Worm (Caenorhabditis elegans): ENCODE data around the gene mrpl-30.

mrpl-30 gene

DNA sequence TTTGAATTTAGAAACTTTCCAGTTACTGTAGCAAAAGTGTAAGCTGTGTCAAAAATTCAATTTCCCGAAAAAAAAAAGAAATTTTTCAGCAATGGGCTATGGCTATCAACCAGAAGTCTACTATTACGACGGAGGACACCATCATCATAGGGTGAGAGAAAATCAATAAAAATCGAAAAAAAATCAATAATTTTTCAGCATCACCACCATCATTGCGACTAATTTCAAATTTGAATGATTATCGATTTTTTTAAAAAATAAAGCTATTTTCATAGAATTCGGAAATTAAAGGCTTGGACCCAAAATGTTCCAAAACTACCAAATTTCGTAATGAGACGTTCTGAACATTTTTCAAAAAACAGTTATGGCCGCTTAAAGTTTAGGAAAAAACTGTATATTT is 12.9 kb upstream of the mrpl-30 start:
- TF ChIP-seq med-1 (GFP tag; optimal IDR thresholded peaks at IDR 0.05; ENCODE audit: insufficient read depth) (no peak), ref-1 (GFP tag; conservative IDR thresholded peaks at IDR 0.05) (no peak), klf-2 (GFP tag; conservative IDR thresholded peaks at IDR 0.05) (no peak), flt-1 (GFP tag; IDR thresholded peaks at IDR 0.05) (no peak), ztf-29 (GFP tag; IDR thresholded peaks at IDR 0.05) (no peak), cog-1 (tag; optimal IDR thresholded peaks at IDR 0.05) (no peak), T22C8.4 (GFP tag; IDR thresholded peaks at IDR 0.05) (peak; percentile 74)

- TF ChIP-seq tab-1 (GFP tag; IDR thresholded peaks at IDR 0.05) = no peak
- TF ChIP-seq ztf-23 (GFP tag; IDR thresholded peaks at IDR 0.05) = 0 out of 2 replicates have a peak, but pooled peaks have one; percentile 20
Observed at ce11 chrIII:2421226-2421625, 10.5 kb upstream of the mrpl-30 start.

ce11 chrIII:2419504-2419903 is 8.7 kb upstream of the mrpl-30 start:
- TF ChIP-seq T22C8.4 (GFP tag; IDR thresholded peaks at IDR 0.05) (peak; percentile 83), ztf-23 (GFP tag; IDR thresholded peaks at IDR 0.05) (no peak), flt-1 (GFP tag; IDR thresholded peaks at IDR 0.05) (no peak)

- TF ChIP-seq klf-2 (GFP tag; conservative IDR thresholded peaks at IDR 0.05) (no peak), ref-1 (GFP tag; conservative IDR thresholded peaks at IDR 0.05) (no peak), tab-1 (GFP tag; IDR thresholded peaks at IDR 0.05) (no peak), med-1 (GFP tag; optimal IDR thresholded peaks at IDR 0.05; ENCODE audit: insufficient read depth) (no peak), T22C8.4 (GFP tag; IDR thresholded peaks at IDR 0.05) (no peak), ztf-23 (GFP tag; IDR thresholded peaks at IDR 0.05) (no peak), cog-1 (tag; optimal IDR thresholded peaks at IDR 0.05) (no peak)
Observed at ce11 chrIII:2418981-2419380, 8.2 kb upstream of the mrpl-30 start.

ce11 chrIII:2418159-2418658 is 7.4 kb upstream of the mrpl-30 start, which contains the start of the genes W04B5.5 and W04B5.3:
W04B5.5 (minus strand) TSS chrIII:2418209.
W04B5.3 (plus strand) TSS chrIII:2418514.
- TF ChIP-seq T22C8.4 (GFP tag; IDR thresholded peaks at IDR 0.05) (no peak), cog-1 (tag; optimal IDR thresholded peaks at IDR 0.05) (no peak), ztf-29 (GFP tag; IDR thresholded peaks at IDR 0.05) (no peak), ztf-23 (GFP tag; IDR thresholded peaks at IDR 0.05) (no peak), flt-1 (GFP tag; IDR thresholded peaks at IDR 0.05) (no peak), ref-1 (GFP tag; conservative IDR thresholded peaks at IDR 0.05) (no peak), med-1 (GFP tag; optimal IDR thresholded peaks at IDR 0.05; ENCODE audit: insufficient read depth) (no peak), tab-1 (GFP tag; IDR thresholded peaks at IDR 0.05) (no peak), klf-2 (GFP tag; conservative IDR thresholded peaks at IDR 0.05) (no peak)

DNA sequence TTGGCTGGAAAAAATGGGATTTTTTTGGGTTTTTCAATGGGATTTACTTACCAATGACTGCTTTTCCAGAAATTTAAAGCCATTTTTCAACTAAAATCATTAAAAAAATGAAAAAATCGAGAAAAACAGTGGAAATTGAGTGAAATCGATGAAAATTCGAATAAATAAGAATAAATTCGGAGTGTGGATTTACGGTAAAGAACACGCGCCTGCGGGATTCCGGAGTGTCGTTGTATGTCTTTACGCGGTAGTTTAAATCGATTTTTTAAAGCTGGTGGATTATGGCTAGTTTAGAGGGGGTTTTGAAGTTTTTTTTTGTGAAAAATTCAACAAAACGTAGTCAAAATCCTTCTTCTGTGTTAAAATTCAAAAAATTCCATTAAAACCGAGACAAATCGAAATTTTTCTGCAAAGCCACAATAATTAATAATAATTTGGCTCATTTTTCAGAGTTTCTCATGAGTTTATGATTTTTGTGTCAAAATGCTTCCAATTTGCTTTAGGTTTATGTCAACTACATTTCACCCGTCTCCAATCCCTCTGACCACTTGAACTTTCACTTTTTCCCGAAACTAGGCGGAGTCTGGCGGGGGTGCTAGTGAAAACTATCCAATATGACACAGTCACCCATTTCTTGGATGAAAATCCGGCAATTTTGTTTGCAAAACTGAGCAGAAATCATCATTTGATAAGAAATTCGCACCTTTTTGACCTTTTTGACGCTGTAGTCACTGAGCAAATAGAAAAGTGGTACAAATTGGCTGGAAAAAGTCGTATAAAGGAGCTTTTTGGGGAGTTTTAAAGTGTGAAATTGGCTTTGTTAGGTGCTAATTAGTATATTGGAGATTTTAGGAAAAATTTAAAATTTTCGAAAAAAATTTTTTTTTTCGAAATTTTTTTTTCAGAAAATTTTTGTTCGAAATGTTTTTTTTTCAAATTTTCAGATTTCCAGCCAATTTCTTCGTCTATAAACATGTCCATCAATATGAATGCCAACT is 9.3 kb downstream of the mrpl-30 start, which contains the start of the genes cic-1 and strm-1:
cic-1 (minus strand) TSS at position 96 of the 998 bp plus-strand sequence.
strm-1 (plus strand) TSS at position 945 of the 998 bp plus-strand sequence.
- TF ChIP-seq T22C8.4 (GFP tag; IDR thresholded peaks at IDR 0.05) (peak; percentile 66), med-1 (GFP tag; optimal IDR thresholded peaks at IDR 0.05; ENCODE audit: insufficient read depth) (no peak), tab-1 (GFP tag; IDR thresholded peaks at IDR 0.05) (no peak), ztf-29 (GFP tag; IDR thresholded peaks at IDR 0.05) (no peak)

DNA sequence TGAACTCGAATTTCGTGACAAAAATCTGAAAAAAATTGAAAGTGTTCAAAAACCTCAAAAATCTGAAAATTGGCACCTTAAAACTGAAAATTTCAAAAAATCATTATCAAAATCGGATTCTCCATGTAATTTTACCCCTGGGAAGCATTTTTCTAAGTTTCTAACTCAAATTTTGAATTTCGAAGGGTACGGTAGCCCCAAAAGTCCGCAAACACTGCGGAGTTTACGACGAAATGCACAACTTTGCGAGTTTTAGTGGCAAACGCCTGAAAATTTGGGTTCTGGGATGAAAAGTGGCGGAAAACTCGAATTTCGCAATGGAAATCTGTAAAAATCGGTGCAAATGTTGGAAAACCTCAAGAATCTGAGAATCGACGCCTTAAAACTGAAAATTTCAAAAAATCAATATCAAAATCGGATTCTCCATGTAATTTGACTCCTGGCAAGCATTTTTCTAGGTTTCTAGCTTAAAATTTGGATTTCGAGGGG is 17.1 kb downstream of the mrpl-30 start:
- TF ChIP-seq flt-1 (GFP tag; IDR thresholded peaks at IDR 0.05) = no peak
- TF ChIP-seq med-1 (GFP tag; optimal IDR thresholded peaks at IDR 0.05; ENCODE audit: insufficient read depth) = no peak
- TF ChIP-seq T22C8.4 (GFP tag; IDR thresholded peaks at IDR 0.05) = no peak
- no peak for TF ChIP-seq cog-1 (tag; optimal IDR thresholded peaks at IDR 0.05)
- no peak for TF ChIP-seq ztf-29 (GFP tag; IDR thresholded peaks at IDR 0.05)
- no peak for TF ChIP-seq ref-1 (GFP tag; conservative IDR thresholded peaks at IDR 0.05)
- TF ChIP-seq ztf-23 (GFP tag; IDR thresholded peaks at IDR 0.05) = no peak
- no peak for TF ChIP-seq klf-2 (GFP tag; conservative IDR thresholded peaks at IDR 0.05)
- TF ChIP-seq tab-1 (GFP tag; IDR thresholded peaks at IDR 0.05) = no peak

DNA sequence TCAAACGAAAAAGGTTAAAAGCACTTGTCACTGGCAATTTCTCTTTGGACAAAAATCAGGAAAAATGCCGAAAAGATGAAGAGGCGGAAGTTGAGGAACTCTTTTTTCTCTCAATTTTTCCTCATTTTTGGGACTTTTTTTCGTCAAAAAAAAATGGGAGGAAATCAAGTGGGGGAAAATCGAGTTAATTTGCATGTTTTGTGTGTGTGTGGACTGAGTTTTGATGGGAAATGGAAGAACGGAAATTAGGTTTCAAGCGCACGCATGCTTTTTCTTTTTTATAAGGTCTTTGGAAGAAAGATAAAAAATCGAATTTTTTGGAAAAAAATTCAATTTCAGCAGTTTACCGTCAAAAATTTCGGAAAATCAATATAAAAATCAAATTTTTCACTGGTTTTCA is 19.1 kb downstream of the mrpl-30 start:
- TF ChIP-seq ref-1 (GFP tag; conservative IDR thresholded peaks at IDR 0.05) = no peak
- TF ChIP-seq flt-1 (GFP tag; IDR thresholded peaks at IDR 0.05) = no peak
- no peak for TF ChIP-seq klf-2 (GFP tag; conservative IDR thresholded peaks at IDR 0.05)
- TF ChIP-seq T22C8.4 (GFP tag; IDR thresholded peaks at IDR 0.05) = no peak
- TF ChIP-seq ztf-23 (GFP tag; IDR thresholded peaks at IDR 0.05) = no peak
- no peak for TF ChIP-seq cog-1 (tag; optimal IDR thresholded peaks at IDR 0.05)
- TF ChIP-seq ztf-29 (GFP tag; IDR thresholded peaks at IDR 0.05) = no peak
- TF ChIP-seq med-1 (GFP tag; optimal IDR thresholded peaks at IDR 0.05; ENCODE audit: insufficient read depth) = no peak
- no peak for TF ChIP-seq tab-1 (GFP tag; IDR thresholded peaks at IDR 0.05)

ce11 chrIII:2386483-2386882 is 24.3 kb downstream of the mrpl-30 start, which contains the start of gene H14E04.3:
H14E04.3 (minus strand) TSS chrIII:2386583.
- TF ChIP-seq T22C8.4 (GFP tag; IDR thresholded peaks at IDR 0.05) (no peak), ztf-29 (GFP tag; IDR thresholded peaks at IDR 0.05) (no peak), ztf-23 (GFP tag; IDR thresholded peaks at IDR 0.05) (no peak), klf-2 (GFP tag; conservative IDR thresholded peaks at IDR 0.05) (no peak), tab-1 (GFP tag; IDR thresholded peaks at IDR 0.05) (no peak), ref-1 (GFP tag; conservative IDR thresholded peaks at IDR 0.05) (no peak), cog-1 (tag; optimal IDR thresholded peaks at IDR 0.05) (no peak), flt-1 (GFP tag; IDR thresholded peaks at IDR 0.05) (no peak), med-1 (GFP tag; optimal IDR thresholded peaks at IDR 0.05; ENCODE audit: insufficient read depth) (no peak)

Measured in whole organism, midembryonic.